Worm (Caenorhabditis elegans): Measurements from ENCODE around the gene B0416.2.

ce11 chrX:9266512-9266911 is 32.4 kb upstream of the B0416.2 start:
- TF ChIP-seq skn-1 (tag; optimal IDR thresholded peaks at IDR 0.05) (no peak), nhr-237 (tag; optimal IDR thresholded peaks at IDR 0.05) (no peak), nhr-77 (tag; optimal IDR thresholded peaks at IDR 0.05) (no peak), nhr-12 (tag; optimal IDR thresholded peaks at IDR 0.05) (no peak), unc-39 (tag; optimal IDR thresholded peaks at IDR 0.05) (no peak), sma-3 (GFP tag; optimal IDR thresholded peaks at IDR 0.05) (no peak), unc-62 (GFP tag; optimal IDR thresholded peaks at IDR 0.05) (no peak), fos-1 (tag; optimal IDR thresholded peaks at IDR 0.05) (peak; percentile 52), nhr-11 (tag; optimal IDR thresholded peaks at IDR 0.05) (no peak), ama-1 (optimal IDR thresholded peaks at IDR 0.05) (no peak), ztf-1 (GFP tag; conservative IDR thresholded peaks at IDR 0.05) (no peak), unc-55 (GFP tag; optimal IDR thresholded peaks at IDR 0.05) (no peak), lsy-2 (tag; optimal IDR thresholded peaks at IDR 0.05) (no peak), Y55F3AM.14 (GFP tag; optimal IDR thresholded peaks at IDR 0.05) (no peak)

All from whole organism, L2 larva.